Fruit fly (Drosophila melanogaster): ENCODE results near the gene mRpS34.

dm6 chr3L:16390793-16391192, 42.9 kb downstream of the mRpS34 start:
- no peak for TF ChIP-seq Abd-B (GFP tag; optimal IDR thresholded peaks at IDR 0.05)
- no peak for TF ChIP-seq Mio (GFP tag; optimal IDR thresholded peaks at IDR 0.05)
- no peak for TF ChIP-seq foxo (GFP tag; optimal IDR thresholded peaks at IDR 0.05)
- TF ChIP-seq h (GFP tag; optimal IDR thresholded peaks at IDR 0.05): no peak
- no peak for TF ChIP-seq HLH106 (tag; optimal IDR thresholded peaks at IDR 0.05)
- TF ChIP-seq CG9705 (GFP tag; optimal IDR thresholded peaks at IDR 0.05): no peak
- no peak for TF ChIP-seq Hr78 (GFP tag; optimal IDR thresholded peaks at IDR 0.05)
- no peak for TF ChIP-seq ey (GFP tag; optimal IDR thresholded peaks at IDR 0.05)
- TF ChIP-seq Vsx2 (GFP tag; optimal IDR thresholded peaks at IDR 0.05; ENCODE audit: partially characterized antibody): no peak
- no peak for TF ChIP-seq psq (GFP tag; optimal IDR thresholded peaks at IDR 0.05)
- TF ChIP-seq dmrt93B (GFP tag; optimal IDR thresholded peaks at IDR 0.05): no peak
- TF ChIP-seq usp (GFP tag; optimal IDR thresholded peaks at IDR 0.05): no peak

All from whole organism, wandering third instar larva.